Fruit fly (Drosophila melanogaster): ENCODE data around the gene Or65b.

The Or65b gene

dm6 chr3L:6309726-6310125, 15.7 kb upstream of the Or65b start (continued):
- TF ChIP-seq CG18599 (GFP tag; optimal IDR thresholded peaks at IDR 0.05) (no peak), CG13424 (tag; optimal IDR thresholded peaks at IDR 0.05) (no peak), CG2199 (GFP tag; IDR thresholded peaks at IDR 0.05) (peak; percentile 86; the same call in 2 of the 3 replicates), eyg (GFP tag; optimal IDR thresholded peaks at IDR 0.05) (no peak), amos (GFP tag; IDR thresholded peaks at IDR 0.05; ENCODE audit: partially characterized antibody) (no peak), Fer2 (tag; optimal IDR thresholded peaks at IDR 0.05) (no peak), en (GFP tag; optimal IDR thresholded peaks at IDR 0.05) (no peak), CG31224 (GFP tag; IDR thresholded peaks at IDR 0.05) (no peak), CG2875 (GFP tag; optimal IDR thresholded peaks at IDR 0.05) (no peak), gsb (GFP tag; IDR thresholded peaks at IDR 0.05) (no peak), sd (tag; optimal IDR thresholded peaks at IDR 0.05) (peak; percentile 82), hth (optimal IDR thresholded peaks at IDR 0.05) (no peak), ac (GFP tag; optimal IDR thresholded peaks at IDR 0.05) (no peak), CG10654 (GFP tag; optimal IDR thresholded peaks at IDR 0.05) (no peak), CG7271 (tag; optimal IDR thresholded peaks at IDR 0.05) (no peak), CG11696 (GFP tag; IDR thresholded peaks at IDR 0.05) (no peak), CG6254 (GFP tag; optimal IDR thresholded peaks at IDR 0.05) (no peak), CG5180 (GFP tag; optimal IDR thresholded peaks at IDR 0.05) (no peak), sima (GFP tag; optimal IDR thresholded peaks at IDR 0.05) (no peak), hb (GFP tag; IDR thresholded peaks at IDR 0.05; ENCODE audit: partially characterized antibody) (no peak), CG11560 (tag; IDR thresholded peaks at IDR 0.05) (no peak), kni (GFP tag; optimal IDR thresholded peaks at IDR 0.05) (peak; percentile 86), dysf (GFP tag; IDR thresholded peaks at IDR 0.05) (no peak), CG32767 (GFP tag; IDR thresholded peaks at IDR 0.05) (no peak), oc (tag; optimal IDR thresholded peaks at IDR 0.05) (peak; percentile 67), Ada2b (GFP tag; IDR thresholded peaks at IDR 0.05) (no peak), caup (GFP tag; optimal IDR thresholded peaks at IDR 0.05; ENCODE audit: severe bottlenecking) (no peak), CG8359 (GFP tag; optimal IDR thresholded peaks at IDR 0.05; ENCODE audit: borderline replicate concordance) (no peak), CG10565 (GFP tag; optimal IDR thresholded peaks at IDR 0.05) (no peak), grn (GFP tag; optimal IDR thresholded peaks at IDR 0.05) (peak; percentile 97), mirr (GFP tag; optimal IDR thresholded peaks at IDR 0.05) (peak; percentile 55), CG14667 (GFP tag; IDR thresholded peaks at IDR 0.05) (no peak), CG2712 (tag; optimal IDR thresholded peaks at IDR 0.05) (no peak), Side (GFP tag; optimal IDR thresholded peaks at IDR 0.05) (no peak), CG32772 (GFP tag; IDR thresholded peaks at IDR 0.05) (no peak), esg (GFP tag; conservative IDR thresholded peaks at IDR 0.05) (no peak), CG7357 (GFP tag; IDR thresholded peaks at IDR 0.05) (no peak), CG6689 (GFP tag; IDR thresholded peaks at IDR 0.05) (no peak), Asciz (GFP tag; optimal IDR thresholded peaks at IDR 0.05) (no peak), CG3407 (GFP tag; optimal IDR thresholded peaks at IDR 0.05) (no peak), CG11398 (GFP tag; optimal IDR thresholded peaks at IDR 0.05) (no peak), CG15514 (GFP tag; optimal IDR thresholded peaks at IDR 0.05) (no peak), sqz (GFP tag; optimal IDR thresholded peaks at IDR 0.05) (peak; percentile 43)
